Worm (Caenorhabditis elegans): ENCODE results near the gene T27A10.6.

- TF ChIP-seq unc-62 (GFP tag; optimal IDR thresholded peaks at IDR 0.05) (no peak), ces-1 (GFP tag; optimal IDR thresholded peaks at IDR 0.05) (no peak), C04F5.9 (tag; optimal IDR thresholded peaks at IDR 0.05) (no peak), jun-1 (tag; optimal IDR thresholded peaks at IDR 0.05) (no peak), lin-13 (GFP tag; optimal IDR thresholded peaks at IDR 0.05) (no peak), alr-1 (tag; optimal IDR thresholded peaks at IDR 0.05; ENCODE audit: borderline replicate concordance) (no peak), zag-1 (tag; optimal IDR thresholded peaks at IDR 0.05) (no peak), lin-39 (tag; optimal IDR thresholded peaks at IDR 0.05) (no peak), ztf-11 (tag; optimal IDR thresholded peaks at IDR 0.05) (no peak), nhr-12 (tag; optimal IDR thresholded peaks at IDR 0.05) (no peak), sox-4 (tag; optimal IDR thresholded peaks at IDR 0.05) (no peak)
These were observed 48.3 kb downstream of the T27A10.6 start for ce11 chrX:3547828-3548227.
